Fruit fly (Drosophila melanogaster) whole organism: ENCODE results near the gene CG8064.

Experiments used
- CG8478 ChIP-seq: fragments of >200 bp; optimal IDR thresholded peaks from 2 replicates; lab custom pipeline; 2018; ENCODE audit warnings: inconsistent platforms
- EcR ChIP-seq, 2 experiments: fragments of >200 bp; optimal IDR thresholded peaks; 2 replicates each; lab custom pipeline; 2017; ENCODE audit warnings: missing biosample characterization in 2 of 2, missing genetic modification characterization in 2 of 2, missing genetic modification reagents in 2 of 2
- pan ChIP-seq: fragments of >200 bp; optimal IDR thresholded peaks from 2 replicates; lab custom pipeline; 2017
- psq ChIP-seq: fragments of >200 bp; optimal IDR thresholded peaks from 2 replicates; lab custom pipeline; 2017

DNA sequence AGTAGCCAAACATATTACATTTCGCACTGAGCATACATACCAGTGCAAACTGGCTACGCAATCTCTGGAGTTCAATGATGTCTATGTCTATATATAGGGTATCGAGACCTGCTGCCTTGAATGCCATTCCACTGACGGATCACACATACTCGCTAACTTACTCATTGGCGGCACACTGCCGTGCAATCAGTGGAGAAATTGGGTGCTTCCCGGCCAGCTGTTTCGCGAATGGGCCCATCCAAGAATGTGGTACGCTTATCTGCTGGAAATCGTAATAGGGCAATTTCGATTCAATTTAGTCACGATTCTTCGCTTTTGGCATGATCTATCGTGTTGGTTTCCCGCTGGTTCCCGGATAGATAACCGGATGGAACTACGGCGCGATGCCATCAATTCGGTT is 3.3 kb upstream of the CG8064 start:
- no peak for TF ChIP-seq pan
- TF ChIP-seq CG8478 (lab: Kevin White, UChicago): no peak
- TF ChIP-seq psq (lab: Kevin White, UChicago): no peak
- TF ChIP-seq EcR (GFP tag; optimal IDR thresholded peaks at IDR 0.05; lab: Kevin White, UChicago): no peak
